Worm (Caenorhabditis elegans) whole organism, L1 larva: ENCODE measurements around the gene C08F8.9.
A peak's percentile ranks its signal among the peaks of the same experiment; 100 is the strongest.
"Not testable (repeated sequence)": the region's sequence is repeated elsewhere in the genome, so short reads cannot be mapped to it uniquely, and the experiment has no call there.

Experiments
- C04F5.9 ChIP-seq: sonication (generic microtip); optimal IDR thresholded peaks from 2 replicates; lab custom pipeline; 2016; ENCODE audit warnings: missing genetic modification characterization, missing compliant biosample characterization
- C34B4.2 ChIP-seq: sonication (generic microtip); optimal IDR thresholded peaks from 2 replicates; lab custom pipeline; 2017; ENCODE audit warnings: mild to moderate bottlenecking, missing genetic modification characterization, missing compliant biosample characterization
- F16B12.6 ChIP-seq: fragments of 150-350 bp; optimal IDR thresholded peaks from 2 replicates; lab custom pipeline; 2014; ENCODE audit warnings: missing biosample characterization, missing genetic modification characterization
- alr-1 ChIP-seq: fragments of 200-800 bp; sonication (Bioruptor generic); optimal IDR thresholded peaks from 2 replicates; lab custom pipeline; 2018; ENCODE audit warnings: borderline replicate concordance, mild to moderate bottlenecking, missing genetic modification characterization, missing compliant biosample characterization
- aly-2 ChIP-seq: fragments of 150-350 bp; optimal IDR thresholded peaks from 2 replicates; lab custom pipeline; 2014; ENCODE audit warnings: missing biosample characterization, missing genetic modification characterization
- ama-1 ChIP-seq: fragments of 150-350 bp; optimal IDR thresholded peaks from 2 replicates; lab custom pipeline; 2014
- ceh-88 ChIP-seq: fragments of 200-800 bp; sonication (Bioruptor generic); IDR thresholded peaks from 2 replicates; pipeline ENCODE4 v1.3.6; 2022; ENCODE audit warnings: missing genetic modification characterization, missing compliant biosample characterization
- ceh-90 ChIP-seq: sonication (generic microtip); optimal IDR thresholded peaks from 2 replicates; lab custom pipeline; 2016; ENCODE audit warnings: missing genetic modification characterization, missing compliant biosample characterization
- dpl-1 ChIP-seq, 3 experiments: fragments of 150-350 bp in 2 of 3; sonication (generic microtip) in 1 of 3; optimal IDR thresholded peaks; 2 replicates each; lab custom pipeline; 2014 to 2017; ENCODE audit warnings: missing biosample characterization in 3 of 3, missing genetic modification characterization in 3 of 3, missing genetic modification reagents in 3 of 3
- efl-1 ChIP-seq, 4 experiments: fragments of 150-350 bp; optimal IDR thresholded peaks in 3 of 4; peaks in 1 of 4; 1 replicate in 1 of 4; 2 replicates in 3 of 4; lab custom pipeline; 2014; ENCODE audit warnings: missing biosample characterization in 2 of 4, missing genetic modification characterization in 2 of 4, missing genetic modification reagents in 2 of 4
- egl-13 ChIP-seq: sonication (generic microtip); optimal IDR thresholded peaks from 2 replicates; lab custom pipeline; 2016; ENCODE audit warnings: missing genotype, missing genetic modification reagents, missing genetic modification characterization, missing compliant biosample characterization
- egl-27 ChIP-seq, 2 experiments: fragments of 150-350 bp in 1 of 2; sonication (generic microtip); optimal IDR thresholded peaks; 3 replicates each; lab custom pipeline; 2017 to 2018; ENCODE audit warnings: missing biosample characterization in 2 of 2, missing genetic modification characterization in 2 of 2, missing genetic modification reagents in 2 of 2
- ets-5 ChIP-seq: fragments of 200-800 bp; sonication (Bioruptor generic); IDR thresholded peaks from 2 replicates; pipeline ENCODE4 v1.3.6; 2022; ENCODE audit warnings: missing genetic modification characterization, missing compliant biosample characterization
- grh-1 ChIP-seq: fragments of 200-800 bp; sonication (Bioruptor generic); IDR thresholded peaks from 2 replicates; pipeline ENCODE4 v1.3.6; 2022; ENCODE audit warnings: missing genetic modification reagents, missing genetic modification characterization, missing compliant biosample characterization
- hpl-2 ChIP-seq: fragments of 150-350 bp; optimal IDR thresholded peaks from 2 replicates; lab custom pipeline; 2014; ENCODE audit warnings: missing biosample characterization, missing genetic modification reagents, missing genetic modification characterization
- irx-1 ChIP-seq: sonication (generic microtip); optimal IDR thresholded peaks from 2 replicates; lab custom pipeline; 2016; ENCODE audit warnings: missing genetic modification characterization, missing compliant biosample characterization
- jun-1 ChIP-seq: fragments of 150-350 bp; optimal IDR thresholded peaks from 2 replicates; lab custom pipeline; 2014; ENCODE audit warnings: missing biosample characterization, missing genetic modification reagents, missing genetic modification characterization
- lin-13 ChIP-seq: fragments of 150-350 bp; optimal IDR thresholded peaks from 2 replicates; lab custom pipeline; 2014; ENCODE audit warnings: missing biosample characterization, missing genetic modification reagents, missing genetic modification characterization
- lin-14 ChIP-seq: fragments of 200-800 bp; sonication (Bioruptor generic); optimal IDR thresholded peaks from 2 replicates; lab custom pipeline; 2018; ENCODE audit warnings: mild to moderate bottlenecking, missing genetic modification characterization, moderate library complexity, missing compliant biosample characterization
- lin-15B ChIP-seq: fragments of 150-350 bp; sonication (generic microtip); optimal IDR thresholded peaks from 3 replicates; lab custom pipeline; 2014; ENCODE audit warnings: missing biosample characterization, missing genetic modification characterization
- lin-39 ChIP-seq: fragments of 150-350 bp; optimal IDR thresholded peaks from 2 replicates; lab custom pipeline; 2014; ENCODE audit warnings: missing biosample characterization, missing genetic modification reagents, missing genetic modification characterization
- lir-3 ChIP-seq: sonication (generic microtip); optimal IDR thresholded peaks from 2 replicates; lab custom pipeline; 2016; ENCODE audit warnings: mild to moderate bottlenecking, missing genetic modification characterization, moderate library complexity, missing compliant biosample characterization; ENCODE audit not compliant: poor library complexity
- mef-2 ChIP-seq: fragments of 150-350 bp; optimal IDR thresholded peaks from 2 replicates; lab custom pipeline; 2014; ENCODE audit warnings: missing biosample characterization, missing genetic modification characterization
- nhr-19 ChIP-seq: fragments of 200-800 bp; sonication (Bioruptor generic); conservative IDR thresholded peaks from 2 replicates; pipeline ENCODE4 v1.3.6; 2022; ENCODE audit warnings: missing genetic modification characterization, missing compliant biosample characterization
- nhr-237 ChIP-seq: fragments of 150-350 bp; optimal IDR thresholded peaks from 2 replicates; lab custom pipeline; 2014; ENCODE audit warnings: missing biosample characterization, missing genetic modification characterization
- nhr-28 ChIP-seq: fragments of 150-350 bp; optimal IDR thresholded peaks from 2 replicates; lab custom pipeline; 2014; ENCODE audit warnings: missing biosample characterization, missing genetic modification characterization
- nhr-47 ChIP-seq: sonication (generic microtip); optimal IDR thresholded peaks from 2 replicates; lab custom pipeline; 2016; ENCODE audit warnings: mild to moderate bottlenecking, missing genetic modification characterization, moderate library complexity, missing compliant biosample characterization
- nhr-76 ChIP-seq: sonication (generic microtip); optimal IDR thresholded peaks from 2 replicates; lab custom pipeline; 2017; ENCODE audit warnings: missing biosample characterization, missing genetic modification characterization
- nhr-77 ChIP-seq: fragments of 150-350 bp; optimal IDR thresholded peaks from 2 replicates; lab custom pipeline; 2014; ENCODE audit warnings: missing biosample characterization, missing genetic modification characterization
- nhr-85 ChIP-seq: sonication (generic microtip); peaks from one replicate; lab custom pipeline; 2016; ENCODE audit warnings: missing genetic modification characterization, inconsistent platforms, missing compliant biosample characterization
- nhr-90 ChIP-seq: sonication (generic microtip); optimal IDR thresholded peaks from 2 replicates; lab custom pipeline; 2016; ENCODE audit warnings: mild to moderate bottlenecking, missing genetic modification characterization, missing compliant biosample characterization; ENCODE audit not compliant: poor library complexity
- pqm-1 ChIP-seq: sonication (generic microtip); optimal IDR thresholded peaks from 3 replicates; lab custom pipeline; 2017; ENCODE audit warnings: missing biosample characterization, missing genetic modification characterization
- rnt-1 ChIP-seq: sonication (generic microtip); optimal IDR thresholded peaks from 2 replicates; lab custom pipeline; 2016; ENCODE audit warnings: mild to moderate bottlenecking, missing genetic modification characterization, moderate library complexity, missing compliant biosample characterization
- skn-1 ChIP-seq: fragments of 150-350 bp; optimal IDR thresholded peaks from 2 replicates; lab custom pipeline; 2014; ENCODE audit warnings: missing biosample characterization, missing genetic modification characterization
- sptf-1 ChIP-seq: fragments of 150-350 bp; optimal IDR thresholded peaks from 2 replicates; lab custom pipeline; 2014; ENCODE audit warnings: missing biosample characterization, missing genetic modification characterization
- tbx-2 ChIP-seq: sonication (generic microtip); optimal IDR thresholded peaks from 2 replicates; lab custom pipeline; 2016; ENCODE audit warnings: missing genetic modification characterization, missing compliant biosample characterization
- tlp-1 ChIP-seq: fragments of 150-350 bp; optimal IDR thresholded peaks from 2 replicates; lab custom pipeline; 2014; ENCODE audit warnings: missing biosample characterization, missing genetic modification characterization
- unc-86 ChIP-seq: sonication (generic microtip); optimal IDR thresholded peaks from 2 replicates; lab custom pipeline; 2016; ENCODE audit warnings: missing genetic modification characterization, missing compliant biosample characterization
- vab-15 ChIP-seq: sonication (generic microtip); optimal IDR thresholded peaks from 2 replicates; lab custom pipeline; 2017; ENCODE audit warnings: missing genotype, mild to moderate bottlenecking, missing genetic modification characterization, missing compliant biosample characterization
- xbp-1 ChIP-seq: sonication (generic microtip); optimal IDR thresholded peaks from 2 replicates; lab custom pipeline; 2016; ENCODE audit warnings: missing genetic modification characterization, missing compliant biosample characterization
- zag-1 ChIP-seq: fragments of 150-350 bp; optimal IDR thresholded peaks from 2 replicates; lab custom pipeline; 2014; ENCODE audit warnings: missing biosample characterization, missing genetic modification characterization
- ztf-11 ChIP-seq, 2 experiments: sonication (generic microtip); optimal IDR thresholded peaks; 2 replicates each; lab custom pipeline; 2016 to 2017; ENCODE audit warnings: missing genetic modification characterization in 2 of 2, missing biosample characterization in 1 of 2, missing compliant biosample characterization in 1 of 2
- ztf-4 ChIP-seq: fragments of 150-350 bp; optimal IDR thresholded peaks from 2 replicates; lab custom pipeline; 2014; ENCODE audit warnings: missing biosample characterization, missing genetic modification characterization

Gene C08F8.9

DNA sequence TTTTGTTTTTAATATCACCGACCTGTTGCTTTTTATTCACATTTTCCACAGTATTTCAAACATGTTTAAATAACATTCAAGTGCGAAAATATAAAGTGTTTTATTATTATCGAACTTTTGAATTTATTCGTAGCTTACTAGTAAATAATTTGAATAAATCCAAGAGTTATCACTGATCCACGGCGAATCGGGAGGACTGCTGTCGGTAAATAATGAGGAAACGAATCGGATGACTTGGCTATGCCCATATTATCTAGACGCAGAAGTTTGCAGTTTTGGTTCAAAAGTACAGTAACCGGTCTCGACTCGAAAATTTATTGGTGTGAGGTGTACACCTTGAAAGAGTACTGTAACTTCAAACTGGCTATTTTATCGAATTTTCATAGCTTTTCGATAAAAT lies 21.9 kb downstream of the C08F8.9 start:
- TF ChIP-seq efl-1 (optimal IDR thresholded peaks at IDR 0.05; lab: Kevin White, UChicago) (no peak), efl-1 (GFP tag; optimal IDR thresholded peaks at IDR 0.05 in 1 of 2; lab: Kevin White, UChicago) (no peak), nhr-47 (tag; lab: Kevin White, UChicago) (no peak), F16B12.6 (no peak)

DNA sequence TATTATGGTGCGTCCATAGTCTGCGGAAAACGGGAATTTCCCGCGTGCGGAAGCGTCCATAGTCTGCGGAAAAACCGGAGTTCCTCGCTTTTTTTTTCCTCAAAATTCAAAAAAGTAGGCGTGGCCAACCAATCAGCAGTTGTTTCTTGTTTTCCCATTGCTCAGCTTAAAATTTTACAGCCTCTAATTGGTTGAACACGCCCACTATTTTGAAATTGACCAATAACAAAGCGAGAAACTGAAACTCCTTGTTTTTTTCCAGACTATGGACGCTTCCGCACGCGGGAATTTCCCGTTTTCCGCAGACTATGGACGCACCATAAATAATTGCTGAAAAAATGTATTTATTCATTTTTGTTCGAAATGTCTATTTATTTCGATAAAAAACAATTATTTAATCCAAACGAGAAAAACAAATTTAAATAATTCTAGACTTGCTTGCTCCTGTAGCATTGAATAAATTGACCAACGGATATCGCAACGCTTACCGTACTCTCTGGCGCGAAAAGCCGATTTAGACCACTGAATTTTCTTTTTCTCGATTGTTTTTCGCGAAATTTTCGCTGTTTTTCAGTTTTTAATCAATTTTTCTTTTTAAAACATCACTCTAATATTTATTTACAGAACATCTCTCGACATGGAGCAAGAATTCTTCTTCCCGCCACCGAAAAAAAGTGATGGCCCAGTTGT lies 23.8 kb downstream of the C08F8.9 start, which contains the start of gene C08F8.3:
Gene C08F8.3, plus strand, starts transcription at position 620 of the 690 bp plus-strand sequence.
- TF ChIP-seq nhr-90, lir-3, C34B4.2 (tag; lab: Kevin White, UChicago): not testable (repeated sequence)

DNA sequence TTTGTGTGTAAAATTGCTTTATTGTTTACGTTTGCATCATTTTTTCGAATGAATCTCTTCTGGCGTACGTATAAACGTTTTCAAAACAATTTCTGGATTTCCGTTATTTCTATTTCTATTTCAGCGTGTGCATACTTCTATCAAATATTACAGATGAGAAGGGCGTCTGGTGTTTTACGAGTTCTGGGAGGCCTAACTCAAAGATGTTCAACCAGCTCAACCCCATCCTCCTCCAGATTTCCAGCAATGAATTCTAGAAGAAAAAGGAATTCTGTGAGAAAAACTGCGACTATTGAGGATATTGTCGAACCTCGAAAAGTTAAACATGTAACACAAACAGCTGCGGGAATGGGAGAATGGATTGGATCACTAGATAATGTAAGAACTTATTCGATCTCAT lies 27.6 kb downstream of the C08F8.9 start, which contains the start of gene C08F8.2:
Gene C08F8.2, plus strand, starts transcription at position 154 of the 400 bp plus-strand sequence.
- peak; percentile 13 for TF ChIP-seq ztf-4 (tag; lab: Kevin White, UChicago)
- TF ChIP-seq ama-1 (lab: Kevin White, UChicago): peak; percentile 67
- peak; percentile 30; the same call in 1 of the 2 replicates for TF ChIP-seq nhr-19 (GFP tag; lab: Robert Waterston, UW)
- TF ChIP-seq nhr-76 (tag; lab: Kevin White, UChicago): no peak
- TF ChIP-seq C34B4.2 (tag; lab: Kevin White, UChicago): no peak

DNA sequence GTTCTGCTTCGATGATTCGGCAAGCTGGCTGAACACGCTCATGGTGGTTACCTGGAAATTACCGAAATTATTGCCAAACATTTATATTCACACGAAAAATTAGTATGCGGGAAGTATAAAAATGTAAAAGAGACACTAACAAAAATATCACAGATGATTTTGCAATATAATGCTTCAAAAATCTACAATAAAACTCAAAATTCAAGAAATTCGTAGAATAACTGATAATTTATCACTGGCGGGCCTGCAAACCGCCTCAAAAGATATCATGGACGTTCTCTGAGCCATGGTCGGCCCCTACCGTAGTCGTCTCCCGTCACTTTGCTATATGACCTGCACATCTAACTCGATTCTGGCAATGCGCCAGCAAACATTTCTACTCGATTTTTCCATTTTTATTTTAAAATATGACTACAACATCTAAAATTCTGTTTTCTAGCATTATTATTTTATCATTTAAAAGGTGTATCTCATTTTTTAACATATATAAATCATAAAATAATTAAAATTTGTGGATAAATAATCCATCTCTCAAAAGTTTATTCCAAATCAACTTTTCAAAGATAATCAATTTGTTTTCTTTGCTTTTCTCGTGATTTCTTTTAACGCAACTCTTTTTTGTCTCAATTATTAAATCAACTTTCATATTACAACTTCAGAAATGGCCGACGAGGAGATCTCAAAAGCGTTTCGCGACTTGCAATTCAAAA lies 28.8 kb downstream of the C08F8.9 start, which contains the start of the genes F01G4.6 and pfd-1:
Gene F01G4.6, minus strand, starts transcription at position 51 of the 710 bp plus-strand sequence.
Gene pfd-1, plus strand, starts transcription at position 660 of the 710 bp plus-strand sequence.
- TF ChIP-seq zag-1 (tag; lab: Kevin White, UChicago) (peak; percentile 97), egl-27 (tag; optimal IDR thresholded peaks at IDR 0.05; lab: Kevin White, UChicago) (no peak), alr-1 (no peak), nhr-237 (tag; lab: Kevin White, UChicago) (peak; percentile 85), ceh-88 (peak; percentile 91), pqm-1 (tag; lab: Kevin White, UChicago) (no peak), jun-1 (peak; percentile 91), aly-2 (tag; lab: Kevin White, UChicago) (peak; percentile 86), C04F5.9 (peak; percentile 83), nhr-19 (GFP tag; lab: Robert Waterston, UW) (peak; percentile 100), unc-86 (tag; lab: Kevin White, UChicago) (peak; percentile 86), nhr-28 (no peak), efl-1 (optimal IDR thresholded peaks at IDR 0.05; lab: Kevin White, UChicago) (peak; percentile 89 to 92), efl-1 (GFP tag; optimal IDR thresholded peaks at IDR 0.05 in 1 of 2; lab: Kevin White, UChicago) (peak; percentile 81 to 98), nhr-85 (tag; lab: Kevin White, UChicago) (peak; percentile 96), ama-1 (lab: Kevin White, UChicago) (peak; percentile 46), ceh-90 (no peak), lin-14 (GFP tag; lab: Kevin White, UChicago) (peak; percentile 96), dpl-1 (GFP tag; optimal IDR thresholded peaks at IDR 0.05; lab: Kevin White, UChicago) (peak; percentile 83 to 86 (median 86)), xbp-1 (tag; lab: Kevin White, UChicago) (peak; percentile 98), ztf-11 (tag; optimal IDR thresholded peaks at IDR 0.05; lab: Kevin White, UChicago) (peak in 1 of 2 experiments; percentile 81), rnt-1 (tag; lab: Kevin White, UChicago) (peak; percentile 93), ets-5 (GFP tag; lab: Robert Waterston, UW) (no peak), skn-1 (tag; lab: Kevin White, UChicago) (peak; percentile 88), lin-13 (GFP tag; lab: Kevin White, UChicago) (peak; percentile 93), nhr-77 (tag; lab: Kevin White, UChicago) (peak; percentile 92), vab-15 (tag; lab: Kevin White, UChicago) (peak; percentile 83), irx-1 (tag; lab: Kevin White, UChicago) (peak; percentile 81), lin-15B (tag; lab: Kevin White, UChicago) (peak; percentile 86), lin-39 (tag; lab: Kevin White, UChicago) (peak; percentile 58), mef-2 (tag; lab: Kevin White, UChicago) (peak; percentile 53), grh-1 (GFP tag; lab: Robert Waterston, UW) (peak; percentile 84), egl-13 (tag; lab: Kevin White, UChicago) (peak; percentile 89), hpl-2 (GFP tag; lab: Kevin White, UChicago) (peak; percentile 51), tlp-1 (tag; lab: Kevin White, UChicago) (no peak), tbx-2 (tag; lab: Kevin White, UChicago) (peak; percentile 93), sptf-1 (tag; lab: Kevin White, UChicago) (no peak)
